Worm (Caenorhabditis elegans) whole organism, L3 larva: ENCODE results near the gene sre-6.

ENCODE experiments used
- aly-2 ChIP-seq: fragments of 150-350 bp; optimal IDR thresholded peaks from 2 replicates; lab custom pipeline; 2014; ENCODE audit warnings: missing biosample characterization, missing genetic modification characterization
- egl-27 ChIP-seq: sonication (generic microtip); optimal IDR thresholded peaks from 4 replicates; lab custom pipeline; 2017; ENCODE audit warnings: missing biosample characterization, missing genetic modification reagents, missing genetic modification characterization
- elt-2 ChIP-seq: sonication (generic microtip); optimal IDR thresholded peaks from 2 replicates; lab custom pipeline; 2016; ENCODE audit warnings: missing genetic modification reagents, mild to moderate bottlenecking, missing genetic modification characterization, missing compliant biosample characterization
- elt-3 ChIP-seq, 3 experiments: fragments of 150-350 bp in 1 of 3; sonication (generic microtip) in 2 of 3; optimal IDR thresholded peaks; 2 replicates in 2 of 3; 4 replicates in 1 of 3; lab custom pipeline; 2014 to 2017; ENCODE audit warnings: missing biosample characterization in 3 of 3, missing genetic modification characterization in 3 of 3
- lin-39 ChIP-seq: fragments of 150-350 bp; optimal IDR thresholded peaks from 2 replicates; lab custom pipeline; 2018; ENCODE audit warnings: missing biosample characterization, missing genetic modification reagents, missing genetic modification characterization
- pha-4 ChIP-seq: fragments of 150-350 bp; optimal IDR thresholded peaks from 2 replicates; lab custom pipeline; 2014; ENCODE audit warnings: missing biosample characterization, missing genetic modification reagents, missing genetic modification characterization
- sea-2 ChIP-seq: fragments of 150-350 bp; sonication (generic microtip); optimal IDR thresholded peaks from 4 replicates; lab custom pipeline; 2014; ENCODE audit warnings: missing biosample characterization, missing genetic modification reagents, missing genetic modification characterization
- unc-62 ChIP-seq: fragments of 150-350 bp; sonication (generic microtip); optimal IDR thresholded peaks from 4 replicates; lab custom pipeline; 2014; ENCODE audit warnings: missing biosample characterization, missing genetic modification reagents, missing genetic modification characterization
- zag-1 ChIP-seq: fragments of 150-350 bp; optimal IDR thresholded peaks from 2 replicates; lab custom pipeline; 2014; ENCODE audit warnings: missing biosample characterization, missing genetic modification characterization
- ztf-11 ChIP-seq: fragments of 150-350 bp; optimal IDR thresholded peaks from 2 replicates; lab custom pipeline; 2014; ENCODE audit warnings: missing biosample characterization, missing genetic modification characterization
- ztf-4 ChIP-seq: fragments of 150-350 bp; optimal IDR thresholded peaks from 2 replicates; lab custom pipeline; 2014; ENCODE audit warnings: missing biosample characterization, missing genetic modification characterization

- TF ChIP-seq egl-27 (tag; lab: Kevin White, UChicago) (no peak), elt-2 (tag; lab: Kevin White, UChicago) (no peak), aly-2 (tag; lab: Kevin White, UChicago) (no peak), ztf-4 (tag; lab: Kevin White, UChicago) (no peak), unc-62 (GFP tag; lab: Kevin White, UChicago) (no peak), sea-2 (GFP tag; lab: Kevin White, UChicago) (no peak), ztf-11 (no peak), zag-1 (no peak), pha-4 (tag; lab: Kevin White, UChicago) (no peak), elt-3 (tag; optimal IDR thresholded peaks at IDR 0.05; lab: Kevin White, UChicago) (no peak), lin-39 (tag; lab: Kevin White, UChicago) (no peak)
Observed at ce11 chrV:10757128-10757527, 5.5 kb downstream of the sre-6 start.
